Worm (Caenorhabditis elegans) whole organism, L4 larva: ENCODE data around the gene R11D1.12.
A peak's percentile ranks its signal among the peaks of the same experiment; 100 is the strongest.

Source experiments
- D1046.2 ChIP-seq: fragments of 200-800 bp; sonication (Bioruptor generic); IDR thresholded peaks from 2 replicates; pipeline ENCODE4 v1.3.6; 2022; ENCODE audit warnings: missing genetic modification characterization, missing compliant biosample characterization
- F10B5.3 ChIP-seq: sonication (generic microtip); optimal IDR thresholded peaks from 2 replicates; lab custom pipeline; 2016; ENCODE audit warnings: mild to moderate bottlenecking, missing genetic modification characterization, missing compliant biosample characterization
- F49E8.2 ChIP-seq: sonication (generic microtip); optimal IDR thresholded peaks from 2 replicates; lab custom pipeline; 2016; ENCODE audit warnings: missing compliant biosample characterization, mild to moderate bottlenecking, missing genetic modification characterization, borderline replicate concordance
- R02D3.7 ChIP-seq: fragments of 150-350 bp; sonication (generic microtip); optimal IDR thresholded peaks from 3 replicates; lab custom pipeline; 2014; ENCODE audit warnings: missing biosample characterization, missing genetic modification characterization
- T26A8.4 ChIP-seq: fragments of 200-800 bp; sonication (Bioruptor generic); IDR thresholded peaks from 2 replicates; pipeline ENCODE4 v1.3.6; 2022; ENCODE audit warnings: missing genetic modification characterization, missing compliant biosample characterization
- Y105C5A.15 ChIP-seq: fragments of 200-800 bp; sonication (Bioruptor generic); IDR thresholded peaks from 2 replicates; pipeline ENCODE4 v1.3.6; 2022; ENCODE audit warnings: missing genetic modification characterization, missing compliant biosample characterization
- Y5F2A.4 ChIP-seq: fragments of 200-800 bp; sonication (Bioruptor generic); optimal IDR thresholded peaks from 2 replicates; lab custom pipeline; 2018; ENCODE audit warnings: mild to moderate bottlenecking, missing genetic modification characterization, missing compliant biosample characterization
- ZK546.5 ChIP-seq, 2 experiments: sonication (generic microtip); optimal IDR thresholded peaks; 2 replicates each; lab custom pipeline; 2017; ENCODE audit warnings: missing biosample characterization in 2 of 2, missing genetic modification characterization in 2 of 2
- aha-1 ChIP-seq: fragments of 150-350 bp; peaks from one replicate; lab custom pipeline; 2014; ENCODE audit warnings: missing biosample characterization, missing genetic modification characterization
- arid-1 ChIP-seq: fragments of 200-800 bp; sonication (Bioruptor generic); conservative IDR thresholded peaks from 2 replicates; pipeline ENCODE4 v1.3.6; 2022; ENCODE audit warnings: missing genetic modification reagents, missing genetic modification characterization, missing compliant biosample characterization
- ceh-20 ChIP-seq: fragments of 200-800 bp; sonication (Bioruptor generic); IDR thresholded peaks from 2 replicates; pipeline ENCODE4 v1.3.6; 2022; ENCODE audit warnings: missing genetic modification reagents, missing genetic modification characterization, missing compliant biosample characterization
- ceh-32 ChIP-seq: sonication (generic microtip); optimal IDR thresholded peaks from 2 replicates; lab custom pipeline; 2016; ENCODE audit warnings: mild to moderate bottlenecking, missing genetic modification characterization, missing compliant biosample characterization; ENCODE audit not compliant: poor library complexity
- ceh-44 ChIP-seq: fragments of 200-800 bp; sonication (Bioruptor generic); IDR thresholded peaks from 2 replicates; pipeline ENCODE4 v1.3.6; 2022; ENCODE audit warnings: missing genetic modification reagents, missing genetic modification characterization, missing compliant biosample characterization
- ceh-82 ChIP-seq: sonication (generic microtip); optimal IDR thresholded peaks from 2 replicates; lab custom pipeline; 2017; ENCODE audit warnings: missing biosample characterization, missing genetic modification characterization
- daf-16 ChIP-seq, 3 experiments: sonication (generic microtip); optimal IDR thresholded peaks; 2 replicates each; lab custom pipeline; 2016 to 2017; ENCODE audit warnings: missing genetic modification characterization in 3 of 3, missing genetic modification reagents in 3 of 3, mild to moderate bottlenecking in 2 of 3, missing compliant biosample characterization in 2 of 3, missing biosample characterization in 1 of 3, moderate library complexity in 1 of 3
- dmd-8 ChIP-seq: fragments of 200-800 bp; sonication (Bioruptor generic); IDR thresholded peaks from 2 replicates; pipeline ENCODE4 v1.3.6; 2022; ENCODE audit warnings: missing genetic modification characterization, missing compliant biosample characterization
- dmd-9 ChIP-seq: fragments of 200-800 bp; sonication (Bioruptor generic); IDR thresholded peaks from 2 replicates; pipeline ENCODE4 v1.3.6; 2022; ENCODE audit warnings: missing genetic modification reagents, missing genetic modification characterization, missing compliant biosample characterization
- duxl-1 ChIP-seq: sonication (generic microtip); optimal IDR thresholded peaks from 2 replicates; lab custom pipeline; 2016; ENCODE audit warnings: mild to moderate bottlenecking, missing genetic modification characterization, moderate library complexity, missing compliant biosample characterization; ENCODE audit not compliant: poor library complexity
- dve-1 ChIP-seq: sonication (generic microtip); optimal IDR thresholded peaks from 2 replicates; lab custom pipeline; 2017; ENCODE audit warnings: antibody characterized with exemption, mild to moderate bottlenecking, missing genetic modification characterization, missing compliant biosample characterization; ENCODE audit not compliant: insufficient read depth
- egl-43 ChIP-seq: fragments of 200-800 bp; sonication (Bioruptor generic); IDR thresholded peaks from 2 replicates; pipeline ENCODE4 v1.3.6; 2022; ENCODE audit warnings: missing genetic modification reagents, missing genetic modification characterization, missing compliant biosample characterization
- gei-8 ChIP-seq: fragments of 200-800 bp; sonication (Bioruptor generic); optimal IDR thresholded peaks from 2 replicates; lab custom pipeline; 2018; ENCODE audit warnings: mild to moderate bottlenecking, missing genetic modification characterization, missing compliant biosample characterization
- hlh-11 ChIP-seq: fragments of 200-800 bp; sonication (Bioruptor generic); optimal IDR thresholded peaks from 2 replicates; lab custom pipeline; 2018; ENCODE audit warnings: mild to moderate bottlenecking, missing genetic modification characterization, missing compliant biosample characterization
- hmg-1.1 ChIP-seq: fragments of 200-800 bp; sonication (Bioruptor generic); IDR thresholded peaks from 2 replicates; pipeline ENCODE4 v1.3.6; 2022; ENCODE audit warnings: missing genetic modification reagents, missing genetic modification characterization, missing compliant biosample characterization
- lim-7 ChIP-seq: fragments of 200-800 bp; sonication (Bioruptor generic); IDR thresholded peaks from 2 replicates; pipeline ENCODE4 v1.3.6; 2022; ENCODE audit warnings: missing genetic modification characterization, missing compliant biosample characterization
- lin-39 ChIP-seq: fragments of 150-350 bp; optimal IDR thresholded peaks from 2 replicates; lab custom pipeline; 2014; ENCODE audit warnings: missing biosample characterization, missing genetic modification reagents, missing genetic modification characterization
- lsy-2 ChIP-seq, 2 experiments: fragments of 150-350 bp in 1 of 2; sonication (generic microtip) in 1 of 2; optimal IDR thresholded peaks; 2 replicates each; lab custom pipeline; 2014 to 2017; ENCODE audit warnings: missing biosample characterization in 2 of 2, missing genetic modification characterization in 2 of 2
- mdt-29 ChIP-seq: fragments of 200-800 bp; sonication (Bioruptor generic); IDR thresholded peaks from 2 replicates; pipeline ENCODE4 v1.3.6; 2022; ENCODE audit warnings: missing genetic modification reagents, missing genetic modification characterization, missing compliant biosample characterization
- mep-1 ChIP-seq: fragments of 150-350 bp; sonication (generic microtip); optimal IDR thresholded peaks from 3 replicates; lab custom pipeline; 2014; ENCODE audit warnings: missing biosample characterization, missing genetic modification characterization
- mxl-2 ChIP-seq: fragments of 200-800 bp; sonication (Bioruptor generic); conservative IDR thresholded peaks from 2 replicates; pipeline ENCODE4 v1.3.6; 2022; ENCODE audit warnings: missing genetic modification reagents, missing genetic modification characterization, missing compliant biosample characterization
- mxl-3 ChIP-seq: fragments of 200-800 bp; sonication (Bioruptor generic); optimal IDR thresholded peaks from 2 replicates; lab custom pipeline; 2018; ENCODE audit warnings: mild to moderate bottlenecking, missing genetic modification characterization, missing compliant biosample characterization
- nhr-102 ChIP-seq: sonication (generic microtip); optimal IDR thresholded peaks from 2 replicates; lab custom pipeline; 2016; ENCODE audit warnings: mild to moderate bottlenecking, missing genetic modification characterization, moderate library complexity, missing compliant biosample characterization
- nhr-111 ChIP-seq: fragments of 200-800 bp; sonication (Bioruptor generic); optimal IDR thresholded peaks from 2 replicates; lab custom pipeline; 2018; ENCODE audit warnings: mild to moderate bottlenecking, missing genetic modification characterization, missing compliant biosample characterization
- nhr-25 ChIP-seq: sonication (generic microtip); optimal IDR thresholded peaks from 2 replicates; lab custom pipeline; 2017; ENCODE audit warnings: missing genetic modification characterization, mild to moderate bottlenecking, missing compliant biosample characterization, antibody characterized with exemption, moderate library complexity, borderline replicate concordance; ENCODE audit not compliant: insufficient read depth
- nhr-28 ChIP-seq: fragments of 150-350 bp; optimal IDR thresholded peaks from 2 replicates; lab custom pipeline; 2014; ENCODE audit warnings: missing biosample characterization, missing genetic modification characterization
- nhr-76 ChIP-seq: fragments of 150-350 bp; optimal IDR thresholded peaks from 2 replicates; lab custom pipeline; 2014; ENCODE audit warnings: missing biosample characterization, missing genetic modification characterization
- nhr-77 ChIP-seq: fragments of 150-350 bp; optimal IDR thresholded peaks from 2 replicates; lab custom pipeline; 2014; ENCODE audit warnings: missing biosample characterization, missing genetic modification characterization
- pha-4 ChIP-seq, 2 experiments: fragments of 150-350 bp in 1 of 2; fragments of 200-800 bp in 1 of 2; sonication (Bioruptor generic) in 1 of 2; IDR thresholded peaks in 1 of 2; optimal IDR thresholded peaks in 1 of 2; 2 replicates each; pipeline versions ENCODE4 v1.3.6 to Lab custom; 2014 to 2022; ENCODE audit warnings: missing genetic modification characterization in 2 of 2, missing genetic modification reagents in 2 of 2, missing biosample characterization in 1 of 2, missing compliant biosample characterization in 1 of 2
- pqm-1 ChIP-seq: sonication (generic microtip); optimal IDR thresholded peaks from 2 replicates; lab custom pipeline; 2017; ENCODE audit warnings: missing biosample characterization, missing genetic modification characterization
- rbr-2 ChIP-seq: sonication (generic microtip); optimal IDR thresholded peaks from 2 replicates; lab custom pipeline; 2016; ENCODE audit warnings: missing genotype, missing genetic modification characterization, missing compliant biosample characterization
- saeg-2 ChIP-seq: fragments of 200-800 bp; sonication (Bioruptor generic); IDR thresholded peaks from 2 replicates; pipeline ENCODE4 v1.3.6; 2022; ENCODE audit warnings: missing genetic modification reagents, missing genetic modification characterization, missing compliant biosample characterization
- skn-1 ChIP-seq: fragments of 150-350 bp; optimal IDR thresholded peaks from 2 replicates; lab custom pipeline; 2014; ENCODE audit warnings: missing biosample characterization, missing genetic modification characterization
- vab-7 ChIP-seq: fragments of 200-800 bp; sonication (Bioruptor generic); IDR thresholded peaks from 2 replicates; pipeline ENCODE4 v1.3.6; 2022; ENCODE audit warnings: missing genetic modification reagents, missing genetic modification characterization, missing compliant biosample characterization
- zfp-2 ChIP-seq: sonication (generic microtip); optimal IDR thresholded peaks from 2 replicates; lab custom pipeline; 2016; ENCODE audit warnings: mild to moderate bottlenecking, missing genetic modification characterization, missing compliant biosample characterization
- ztf-7 ChIP-seq: fragments of 150-350 bp; optimal IDR thresholded peaks from 2 replicates; lab custom pipeline; 2014; ENCODE audit warnings: missing biosample characterization, missing genetic modification characterization

R11D1.12 gene

DNA sequence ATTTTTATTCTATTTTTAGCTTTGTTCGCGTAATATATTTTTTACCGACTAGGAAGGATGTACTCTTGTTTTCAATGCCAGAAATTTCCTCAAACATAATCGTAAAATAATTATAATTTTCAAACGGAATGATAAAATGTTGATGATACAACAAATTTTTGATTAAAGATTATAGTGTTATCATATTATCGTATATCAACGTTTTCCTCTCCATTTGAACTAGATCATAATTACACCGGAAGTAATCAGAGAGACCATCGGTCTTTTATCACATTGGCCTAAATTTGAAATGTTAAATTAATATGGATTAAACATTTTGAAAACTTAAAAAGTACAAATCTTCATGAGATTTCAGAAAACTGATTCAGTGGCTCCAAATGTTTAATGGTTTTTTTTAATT lies 6.9 kb upstream of the R11D1.12 start:
- TF ChIP-seq dve-1 (tag; lab: Kevin White, UChicago): peak; percentile 42
- no peak for TF ChIP-seq mxl-2 (GFP tag; lab: Robert Waterston, UW)
- no peak for TF ChIP-seq hmg-1.1
- TF ChIP-seq zfp-2 (tag; lab: Kevin White, UChicago): no peak
- peak; percentile 19 for TF ChIP-seq hlh-11 (tag; lab: Kevin White, UChicago)
- no peak for TF ChIP-seq T26A8.4 (GFP tag; lab: Robert Waterston, UW)
- TF ChIP-seq nhr-28: peak; percentile 61
- no peak for TF ChIP-seq gei-8 (GFP tag; lab: Kevin White, UChicago)
- TF ChIP-seq Y105C5A.15 (GFP tag; lab: Robert Waterston, UW): no peak
- no peak for TF ChIP-seq lsy-2 (tag; optimal IDR thresholded peaks at IDR 0.05; lab: Kevin White, UChicago)
- TF ChIP-seq D1046.2 (GFP tag; lab: Robert Waterston, UW): no peak
- no peak for TF ChIP-seq mdt-29
- TF ChIP-seq vab-7 (GFP tag; lab: Robert Waterston, UW): no peak
- no peak for TF ChIP-seq ZK546.5 (tag; optimal IDR thresholded peaks at IDR 0.05; lab: Kevin White, UChicago)
- TF ChIP-seq nhr-102: no peak
- peak; percentile 58 for TF ChIP-seq pqm-1 (tag; lab: Kevin White, UChicago)
- TF ChIP-seq F10B5.3 (tag; lab: Kevin White, UChicago): no peak
- TF ChIP-seq daf-16 (GFP tag; optimal IDR thresholded peaks at IDR 0.05; lab: Kevin White, UChicago): no peak
- peak; percentile 56 for TF ChIP-seq daf-16 (tag; optimal IDR thresholded peaks at IDR 0.05; lab: Kevin White, UChicago)
- no peak for TF ChIP-seq pha-4 (GFP tag; IDR thresholded peaks at IDR 0.05; lab: Robert Waterston, UW)
- TF ChIP-seq pha-4 (tag; optimal IDR thresholded peaks at IDR 0.05; lab: Kevin White, UChicago): no peak
- TF ChIP-seq mxl-3: no peak
- no peak for TF ChIP-seq ceh-32 (tag; lab: Kevin White, UChicago)
- TF ChIP-seq nhr-77: peak; percentile 55
- TF ChIP-seq Y5F2A.4 (GFP tag; lab: Kevin White, UChicago): no peak
- no peak for TF ChIP-seq lim-7 (GFP tag; lab: Robert Waterston, UW)

DNA sequence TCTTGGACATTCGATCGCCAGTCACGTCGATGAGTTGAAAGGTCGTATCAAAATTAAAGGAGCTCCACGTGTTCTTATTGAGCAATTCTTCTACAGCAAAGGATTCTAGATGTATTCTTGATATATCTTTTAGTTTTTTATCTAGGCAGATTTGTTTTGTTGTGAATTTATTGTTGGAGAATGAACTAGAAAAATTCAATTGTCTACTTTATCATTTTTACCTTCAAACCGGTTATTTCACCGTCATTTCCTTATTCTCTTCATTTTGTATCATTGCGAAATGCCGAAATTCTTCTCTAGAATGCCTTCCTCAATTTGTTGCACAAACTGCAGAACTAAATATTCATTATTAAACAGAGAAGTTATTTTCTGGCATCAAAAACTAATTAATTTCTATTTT lies 3.4 kb upstream of the R11D1.12 start, which contains the start of gene R11D1.10:
Gene R11D1.10 (plus strand): TSS at position 301 of the 400 bp plus-strand sequence.
- TF ChIP-seq ceh-20 (GFP tag; lab: Robert Waterston, UW): no peak
- TF ChIP-seq nhr-25 (tag; lab: Kevin White, UChicago): no peak
- no peak for TF ChIP-seq nhr-76
- no peak for TF ChIP-seq T26A8.4 (GFP tag; lab: Robert Waterston, UW)
- TF ChIP-seq R02D3.7 (tag; lab: Kevin White, UChicago): no peak
- no peak for TF ChIP-seq hmg-1.1
- no peak for TF ChIP-seq nhr-111 (GFP tag; lab: Kevin White, UChicago)
- TF ChIP-seq lsy-2 (tag; optimal IDR thresholded peaks at IDR 0.05; lab: Kevin White, UChicago): no peak

DNA sequence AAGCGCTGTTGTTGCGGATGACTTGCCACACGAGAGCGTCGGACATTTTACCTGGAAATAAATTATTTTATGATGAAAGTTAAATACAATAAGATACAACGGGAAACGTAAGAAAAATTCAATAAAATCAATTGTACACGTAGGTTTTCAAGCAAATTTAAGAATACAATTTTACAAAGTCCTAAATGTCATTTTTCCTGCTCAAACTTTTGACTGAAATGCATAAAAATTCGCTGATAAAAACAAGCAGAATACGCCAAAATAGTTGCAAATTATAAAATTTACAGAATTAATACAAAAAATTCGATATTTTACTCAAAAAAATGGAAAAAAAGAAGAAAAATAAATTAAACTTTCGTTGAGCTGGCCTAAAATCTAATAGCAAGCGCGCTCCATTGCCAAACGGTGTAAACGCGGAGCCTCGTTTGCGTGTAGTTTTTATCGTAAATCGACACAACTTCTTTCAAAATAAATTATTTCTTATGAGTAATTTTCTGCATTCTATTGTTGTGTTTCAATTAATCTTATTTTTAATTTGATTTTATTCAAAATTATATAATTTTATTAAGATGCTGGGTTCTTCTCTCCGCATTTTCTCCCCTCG lies 2.4 kb upstream of the R11D1.12 start, which contains the start of the genes rpl-28 and mrpl-49:
Gene rpl-28 (minus strand): TSS at position 51 of the 604 bp plus-strand sequence.
Gene mrpl-49 (plus strand): TSS at position 570 of the 604 bp plus-strand sequence.
- no peak for TF ChIP-seq ceh-44 (GFP tag; lab: Robert Waterston, UW)
- TF ChIP-seq skn-1 (tag; lab: Kevin White, UChicago): no peak
- no peak for TF ChIP-seq arid-1
- no peak for TF ChIP-seq egl-43 (GFP tag; lab: Robert Waterston, UW)
- TF ChIP-seq aha-1: peak; percentile 46
- TF ChIP-seq D1046.2 (GFP tag; lab: Robert Waterston, UW): no peak
- no peak for TF ChIP-seq ceh-82 (tag; lab: Kevin White, UChicago)
- no peak for TF ChIP-seq F49E8.2 (tag; lab: Kevin White, UChicago)
- TF ChIP-seq zfp-2 (tag; lab: Kevin White, UChicago): no peak
- peak; percentile 42 for TF ChIP-seq pqm-1 (tag; lab: Kevin White, UChicago)
- TF ChIP-seq dmd-8 (GFP tag; lab: Robert Waterston, UW): no peak
- no peak for TF ChIP-seq pha-4 (GFP tag; IDR thresholded peaks at IDR 0.05; lab: Robert Waterston, UW)
- no peak for TF ChIP-seq pha-4 (tag; optimal IDR thresholded peaks at IDR 0.05; lab: Kevin White, UChicago)
- TF ChIP-seq gei-8 (GFP tag; lab: Kevin White, UChicago): no peak
- TF ChIP-seq nhr-25 (tag; lab: Kevin White, UChicago): peak; percentile 35
- TF ChIP-seq mep-1: peak; percentile 86
- TF ChIP-seq dmd-9 (GFP tag; lab: Robert Waterston, UW): no peak
- no peak for TF ChIP-seq ceh-32 (tag; lab: Kevin White, UChicago)
- no peak for TF ChIP-seq lin-39 (tag; lab: Kevin White, UChicago)
- TF ChIP-seq hlh-11 (tag; lab: Kevin White, UChicago): no peak
- TF ChIP-seq saeg-2: no peak
- TF ChIP-seq duxl-1 (tag; lab: Kevin White, UChicago): no peak
- TF ChIP-seq ztf-7 (tag; lab: Kevin White, UChicago): no peak
- no peak for TF ChIP-seq Y105C5A.15 (GFP tag; lab: Robert Waterston, UW)
- TF ChIP-seq rbr-2 (tag; lab: Kevin White, UChicago): peak; percentile 73
